Worm (Caenorhabditis elegans): ENCODE data around the gene C24B9.3.

Gene C24B9.3

DNA sequence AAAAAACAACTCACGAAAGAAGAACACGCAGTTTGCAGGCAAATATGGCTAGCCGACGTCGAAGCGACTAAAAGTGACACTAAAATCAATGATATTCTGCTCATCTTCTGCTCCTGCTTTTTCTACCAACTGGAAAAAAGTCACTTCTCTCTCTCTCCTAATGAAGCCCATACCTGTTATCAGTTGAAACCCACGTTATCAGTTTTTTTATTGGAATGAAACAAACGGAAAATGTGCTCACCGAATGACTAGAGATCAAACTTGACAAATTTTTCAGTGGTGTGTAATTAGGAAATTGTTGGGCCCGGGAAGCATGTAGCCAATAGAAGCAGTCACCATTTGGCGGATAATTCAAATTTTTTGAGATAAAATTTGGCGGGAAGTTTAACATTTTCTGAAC, at the start of gene C24B9.3:
Gene C24B9.3, minus strand, starts transcription at position 171 of the 400 bp plus-strand sequence.
- peak; percentile 79 for TF ChIP-seq nhr-80 (tag; optimal IDR thresholded peaks at IDR 0.05)
- TF ChIP-seq ccch-3 (GFP tag; optimal IDR thresholded peaks at IDR 0.05): no peak

DNA sequence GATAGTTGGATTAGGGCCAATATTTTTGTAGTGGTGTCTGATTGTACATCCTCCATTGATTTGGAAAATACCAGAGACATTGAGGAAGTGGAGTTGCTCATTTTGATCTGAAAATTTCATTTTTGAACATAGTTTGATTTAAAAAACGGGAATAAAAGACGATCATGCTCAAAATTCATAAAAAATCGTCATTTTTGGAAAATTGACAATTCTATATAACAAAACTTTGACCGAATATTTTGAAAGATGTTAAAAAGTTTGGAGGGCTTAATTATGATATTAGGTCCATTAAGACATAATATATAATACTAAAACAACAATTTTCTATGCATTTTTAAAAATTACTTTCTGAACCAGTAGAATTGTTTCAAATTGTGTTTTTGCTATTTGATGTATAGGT, 48.1 kb upstream of the C24B9.3 start, which contains the start of gene srg-58:
Gene srg-58, minus strand, starts transcription at position 101 of the 400 bp plus-strand sequence.
- no peak for TF ChIP-seq ceh-100 (GFP tag; IDR thresholded peaks at IDR 0.05)

DNA sequence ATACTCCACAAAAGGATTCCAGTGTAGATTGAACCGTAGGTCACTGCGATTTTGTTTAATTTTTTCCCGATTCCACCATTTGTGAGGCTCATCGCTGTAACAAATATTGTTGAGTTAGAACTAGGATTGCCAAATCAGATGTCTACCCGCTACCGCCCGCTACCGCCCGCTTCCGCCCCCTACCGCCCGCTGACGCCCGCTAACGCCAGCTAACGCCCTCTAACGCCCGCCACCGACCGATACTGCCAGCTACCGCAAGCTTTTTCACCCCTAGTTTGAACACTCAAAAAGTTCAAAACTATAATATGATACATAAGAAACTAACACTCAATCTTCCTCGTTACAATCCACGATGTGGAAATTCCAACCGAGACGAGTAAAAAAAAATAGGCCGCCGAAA, 47.0 kb upstream of the C24B9.3 start:
- peak; percentile 28; the same call in 1 of the 2 replicates for TF ChIP-seq egrh-3 (GFP tag; IDR thresholded peaks at IDR 0.05)
- no peak for TF ChIP-seq ztf-22 (GFP tag; optimal IDR thresholded peaks at IDR 0.05)
- TF ChIP-seq hmg-20 (GFP tag; IDR thresholded peaks at IDR 0.05): no peak
- no peak for TF ChIP-seq pbrm-1 (GFP tag; IDR thresholded peaks at IDR 0.05)
- no peak for TF ChIP-seq somi-1 (GFP tag; optimal IDR thresholded peaks at IDR 0.05)
- no peak for TF ChIP-seq Y67H2A.10 (GFP tag; conservative IDR thresholded peaks at IDR 0.05)
- TF ChIP-seq ztf-18 (tag; optimal IDR thresholded peaks at IDR 0.05): no peak
- peak; percentile 75 for TF ChIP-seq zfh-2 (GFP tag; conservative IDR thresholded peaks at IDR 0.05)
- no peak for TF ChIP-seq lin-26 (GFP tag; IDR thresholded peaks at IDR 0.05)
- no peak for TF ChIP-seq B0336.3 (GFP tag; IDR thresholded peaks at IDR 0.05)
- TF ChIP-seq athp-1 (tag; optimal IDR thresholded peaks at IDR 0.05): no peak

DNA sequence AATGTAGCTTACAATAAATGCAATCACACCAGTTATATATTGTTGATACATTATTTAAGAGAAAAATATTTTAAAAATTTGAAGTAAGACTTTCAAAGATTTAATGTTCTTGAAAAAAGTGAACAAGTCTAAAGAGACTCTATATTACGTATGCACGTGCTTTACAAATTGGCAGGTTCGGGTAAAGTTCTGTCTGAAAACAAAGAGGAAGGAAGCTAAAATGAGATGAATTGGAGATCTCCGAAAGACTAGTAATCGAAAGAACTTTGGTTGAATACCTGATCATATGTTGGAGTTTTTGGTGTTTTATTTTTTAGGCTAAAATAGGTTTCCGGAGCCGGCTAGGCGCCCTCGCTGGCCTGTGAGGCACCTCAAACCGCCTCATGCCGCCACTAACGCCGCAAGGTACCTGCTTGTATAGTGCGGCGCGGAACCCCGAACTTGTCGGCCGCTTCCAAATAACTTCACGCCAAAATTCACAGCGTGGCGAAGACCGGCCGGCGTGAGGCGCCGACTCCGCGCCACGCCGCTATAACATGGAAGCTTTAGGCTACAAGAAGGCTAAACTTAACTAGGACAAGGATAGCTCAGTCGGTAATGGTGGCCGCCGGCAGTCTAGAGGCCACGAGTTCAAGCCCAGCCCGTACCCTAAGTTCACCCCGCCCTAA, 46.0 kb upstream of the C24B9.3 start, which contains the start of gene srx-28:
Gene srx-28, minus strand, starts transcription at position 51 of the 668 bp plus-strand sequence.
- TF ChIP-seq fkh-3 (tag; optimal IDR thresholded peaks at IDR 0.05): peak; percentile 14
- no peak for TF ChIP-seq bed-2 (GFP tag; IDR thresholded peaks at IDR 0.05)
- TF ChIP-seq B0261.1 (tag; optimal IDR thresholded peaks at IDR 0.05): peak; percentile 6
- TF ChIP-seq snpc-3.4 (tag; optimal IDR thresholded peaks at IDR 0.05): no peak
- TF ChIP-seq rpc-1 (optimal IDR thresholded peaks at IDR 0.05): peak; percentile 29
- no peak for TF ChIP-seq rpc-1 (tag; optimal IDR thresholded peaks at IDR 0.05)
- no peak for TF ChIP-seq D2030.7 (GFP tag; IDR thresholded peaks at IDR 0.05)
- TF ChIP-seq snpc-4 (GFP tag; optimal IDR thresholded peaks at IDR 0.05): no peak
- peak in 2 of 4 experiments; percentile 75 to 87 for TF ChIP-seq snpc-4 (tag; optimal IDR thresholded peaks at IDR 0.05)
- TF ChIP-seq F33H1.4 (GFP tag; IDR thresholded peaks at IDR 0.05): no peak
- TF ChIP-seq hrde-1 (tag; optimal IDR thresholded peaks at IDR 0.05; ENCODE audit: borderline replicate concordance): no peak
- peak; percentile 43; the same call in 1 of the 2 replicates for TF ChIP-seq mcd-1 (GFP tag; IDR thresholded peaks at IDR 0.05)
- TF ChIP-seq dox-1 (GFP tag; IDR thresholded peaks at IDR 0.05): peak; percentile 47; the same call in 1 of the 2 replicates
- no peak for TF ChIP-seq F57A8.1 (GFP tag; optimal IDR thresholded peaks at IDR 0.05)
- TF ChIP-seq ztf-25 (GFP tag; IDR thresholded peaks at IDR 0.05): 0 out of 2 replicates have a peak, but pooled peaks have one; percentile 38
- 0 out of 2 replicates have a peak, but pooled peaks have one; percentile 84 for TF ChIP-seq F37B4.10 (GFP tag; IDR thresholded peaks at IDR 0.05)
- peak; percentile 26; the same call in 1 of the 2 replicates for TF ChIP-seq nfyb-1 (GFP tag; IDR thresholded peaks at IDR 0.05)
- peak; percentile 68 for TF ChIP-seq snpc-1.1 (tag; optimal IDR thresholded peaks at IDR 0.05; ENCODE audit: insufficient read depth)
- no peak for TF ChIP-seq B0035.1 (tag; optimal IDR thresholded peaks at IDR 0.05)
- no peak for TF ChIP-seq cebp-2 (GFP tag; IDR thresholded peaks at IDR 0.05)
- TF ChIP-seq K11D2.4 (GFP tag; IDR thresholded peaks at IDR 0.05): no peak
- TF ChIP-seq egrh-3 (GFP tag; IDR thresholded peaks at IDR 0.05): peak; percentile 33; the same call in 1 of the 2 replicates

All from whole organism, young adult.